Worm (Caenorhabditis elegans) whole organism, L3 larva: Measurements from ENCODE around the gene prp-40.

Source experiments
- ama-1 ChIP-seq: fragments of 150-350 bp; optimal IDR thresholded peaks from 2 replicates; lab custom pipeline; 2018
- ceh-82 ChIP-seq: fragments of 150-350 bp; optimal IDR thresholded peaks from 2 replicates; lab custom pipeline; 2014; ENCODE audit warnings: missing biosample characterization, missing genetic modification characterization
- elt-2 ChIP-seq: sonication (generic microtip); optimal IDR thresholded peaks from 2 replicates; lab custom pipeline; 2016; ENCODE audit warnings: missing genetic modification reagents, mild to moderate bottlenecking, missing genetic modification characterization, missing compliant biosample characterization
- hmg-11 ChIP-seq: sonication (generic microtip); optimal IDR thresholded peaks from 2 replicates; lab custom pipeline; 2016; ENCODE audit warnings: missing genetic modification characterization, missing compliant biosample characterization
- lsy-12 ChIP-seq: sonication (generic microtip); optimal IDR thresholded peaks from 2 replicates; lab custom pipeline; 2016; ENCODE audit warnings: mild to moderate bottlenecking, missing genetic modification characterization, missing compliant biosample characterization
- nhr-11 ChIP-seq: fragments of 150-350 bp; optimal IDR thresholded peaks from 2 replicates; lab custom pipeline; 2014; ENCODE audit warnings: missing biosample characterization, missing genetic modification characterization
- nhr-76 ChIP-seq: fragments of 150-350 bp; sonication (generic microtip); optimal IDR thresholded peaks from 5 replicates; lab custom pipeline; 2014; ENCODE audit warnings: missing biosample characterization, missing genetic modification characterization
- skn-1 ChIP-seq: fragments of 150-350 bp; optimal IDR thresholded peaks from 2 replicates; lab custom pipeline; 2014; ENCODE audit warnings: missing biosample characterization, missing genetic modification characterization
- snpc-4 ChIP-seq: fragments of 150-350 bp; optimal IDR thresholded peaks from 2 replicates; lab custom pipeline; 2014; ENCODE audit warnings: missing biosample characterization, missing genetic modification characterization
- unc-39 ChIP-seq: sonication (generic microtip); optimal IDR thresholded peaks from 4 replicates; lab custom pipeline; 2017; ENCODE audit warnings: missing biosample characterization, missing genetic modification characterization
- ztf-11 ChIP-seq: fragments of 150-350 bp; optimal IDR thresholded peaks from 2 replicates; lab custom pipeline; 2014; ENCODE audit warnings: missing biosample characterization, missing genetic modification characterization
- ztf-4 ChIP-seq: fragments of 150-350 bp; optimal IDR thresholded peaks from 2 replicates; lab custom pipeline; 2014; ENCODE audit warnings: missing biosample characterization, missing genetic modification characterization

DNA sequence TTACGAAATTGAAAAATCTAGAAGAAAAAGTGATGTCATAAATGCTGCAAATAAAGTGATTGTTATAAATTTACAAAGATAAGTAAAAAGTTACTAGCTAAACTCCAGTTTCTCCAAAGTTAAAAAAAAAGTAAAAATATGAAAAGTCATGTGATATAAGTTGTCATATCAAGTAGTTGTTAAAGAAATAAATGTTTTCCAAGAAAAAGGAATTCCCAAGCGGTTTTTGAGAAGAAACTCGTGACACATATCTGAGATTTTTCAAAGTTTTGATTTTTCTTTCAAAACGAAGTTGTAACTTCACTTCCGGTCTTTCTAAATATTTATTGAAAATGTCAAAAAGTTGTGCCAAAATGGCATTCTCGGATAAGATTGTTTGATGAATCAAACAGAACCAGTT lies 20.8 kb upstream of the prp-40 start:
- TF ChIP-seq skn-1 (tag; lab: Kevin White, UChicago) (no peak), nhr-11 (no peak), ztf-11 (tag; lab: Kevin White, UChicago) (no peak), lsy-12 (tag; lab: Kevin White, UChicago) (no peak), unc-39 (no peak), snpc-4 (tag; lab: Kevin White, UChicago) (no peak), ama-1 (lab: Kevin White, UChicago) (no peak), hmg-11 (tag; lab: Kevin White, UChicago) (no peak), nhr-76 (tag; lab: Kevin White, UChicago) (no peak), ztf-4 (tag; lab: Kevin White, UChicago) (no peak), ceh-82 (tag; lab: Kevin White, UChicago) (no peak), elt-2 (tag; lab: Kevin White, UChicago) (no peak)
